Worm (Caenorhabditis elegans): ENCODE data around the gene srxa-10.

Gene srxa-10

DNA sequence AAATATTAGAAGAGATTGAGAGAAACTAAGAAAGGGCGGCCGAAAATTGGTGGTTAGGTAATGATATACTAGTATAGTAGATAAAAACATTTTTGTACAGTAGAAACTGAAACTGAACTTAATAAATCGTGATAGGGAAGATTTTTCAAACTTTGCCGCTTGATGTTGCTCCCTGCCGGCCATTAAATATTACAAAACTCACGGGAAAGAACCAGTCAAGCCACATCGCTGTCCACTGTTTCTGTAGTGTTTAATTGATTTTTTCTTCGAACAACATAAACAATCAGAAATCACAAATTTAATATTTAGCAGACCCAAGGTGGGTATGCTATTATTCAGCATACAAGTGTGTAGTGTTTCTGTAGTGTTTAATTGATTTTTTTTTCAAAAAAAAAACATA, 45.3 kb downstream of the srxa-10 start, which contains the start of gene T05G5.5:
TSS of gene T05G5.5 (minus strand) at position 359 of the 400 bp plus-strand sequence.
- no peak for TF ChIP-seq unc-62 (GFP tag; optimal IDR thresholded peaks at IDR 0.05)

DNA sequence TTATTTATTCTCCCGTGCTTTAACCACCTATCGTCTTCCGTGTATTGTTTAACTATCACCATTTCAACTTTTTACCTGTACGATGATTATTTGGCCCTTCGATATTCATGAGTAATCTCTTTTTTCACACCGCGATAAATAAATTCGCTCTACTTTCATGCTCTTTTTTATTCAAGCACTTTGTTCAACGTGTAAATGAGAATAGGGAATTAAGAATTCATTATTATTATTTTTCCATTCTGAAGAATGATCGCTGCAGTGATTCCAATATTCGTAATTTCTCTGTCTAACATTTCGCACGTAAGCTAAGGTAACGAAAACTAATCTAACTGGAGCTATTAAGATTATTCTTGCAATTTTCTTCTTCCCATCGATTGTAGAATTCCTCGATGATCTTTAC, 47.7 kb downstream of the srxa-10 start, which contains the start of gene T05G5.4:
TSS of gene T05G5.4 (plus strand) at position 241 of the 400 bp plus-strand sequence.
- TF ChIP-seq unc-62 (GFP tag; optimal IDR thresholded peaks at IDR 0.05): no peak

DNA sequence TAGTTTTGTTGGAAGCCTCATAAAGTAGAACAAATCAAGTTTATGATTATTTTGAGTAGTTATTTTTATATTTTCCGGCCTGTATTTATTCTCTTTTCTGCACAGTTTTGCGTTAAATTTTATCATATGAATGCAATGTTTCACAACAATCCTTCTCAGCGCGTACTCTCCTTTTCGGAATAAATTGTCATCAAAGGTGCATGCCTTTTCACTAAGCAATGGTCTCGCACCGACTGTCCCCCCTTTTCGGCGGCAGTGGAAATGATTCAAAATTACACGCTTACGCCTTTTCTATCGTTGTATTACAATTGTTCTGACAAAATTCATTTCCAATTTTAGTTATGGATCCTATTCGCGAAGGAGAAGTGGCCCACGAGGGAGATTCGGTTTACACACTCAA, 49.2 kb downstream of the srxa-10 start, which contains the start of the genes iff-1 and cdk-1:
TSS of gene iff-1 (minus strand) at position 61 of the 400 bp plus-strand sequence.
TSS of gene cdk-1 (plus strand) at position 340 of the 400 bp plus-strand sequence.
- no peak for TF ChIP-seq unc-62 (GFP tag; optimal IDR thresholded peaks at IDR 0.05)

DNA sequence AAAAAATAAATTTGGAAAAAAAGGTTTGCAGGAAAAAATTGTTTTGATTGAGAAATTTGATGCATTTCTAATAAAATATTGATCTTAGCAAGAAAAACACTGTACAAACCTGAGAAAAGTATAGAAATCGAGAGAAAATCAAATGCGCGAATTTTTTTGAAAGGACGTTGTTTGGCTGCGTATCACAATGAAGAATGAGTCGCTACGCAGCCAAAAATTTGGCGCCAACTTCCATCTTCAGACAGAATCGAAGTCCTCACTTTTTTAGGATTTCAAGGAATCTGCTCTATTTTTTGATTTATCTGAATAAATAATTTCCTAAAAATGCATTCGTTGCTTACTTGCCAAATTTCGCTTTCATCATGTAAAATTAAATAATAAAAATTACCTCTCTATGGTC, 49.7 kb downstream of the srxa-10 start:
- TF ChIP-seq unc-62 (GFP tag; optimal IDR thresholded peaks at IDR 0.05): no peak

DNA sequence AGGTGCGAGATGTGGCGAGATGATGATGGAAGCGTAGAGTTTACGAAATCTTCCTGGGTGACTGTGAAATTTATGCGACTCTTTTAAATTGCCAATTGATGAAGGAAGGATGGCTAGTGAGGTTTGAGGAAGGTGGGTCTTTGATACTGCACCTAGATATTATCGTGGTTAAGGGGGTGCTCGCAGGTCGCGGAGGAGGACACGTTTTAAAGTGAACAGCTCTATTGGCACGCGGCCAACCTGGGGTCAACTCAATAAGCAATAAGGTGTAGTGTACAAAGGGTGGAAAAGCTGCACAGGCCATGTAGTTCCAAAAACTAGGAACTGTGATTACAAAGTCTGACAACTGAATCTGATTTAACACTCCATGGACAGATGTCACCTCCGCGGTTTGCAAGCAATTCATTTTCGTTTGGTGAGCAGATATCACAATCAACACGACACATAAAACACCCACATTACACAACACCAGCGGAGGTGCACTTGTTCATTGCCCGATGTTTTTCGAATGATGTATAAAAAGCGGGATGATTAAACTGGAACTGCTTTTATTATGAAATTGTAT, 50.9 kb downstream of the srxa-10 start:
- no peak for TF ChIP-seq unc-62 (GFP tag; optimal IDR thresholded peaks at IDR 0.05)

All from whole organism, dauer.